Fruit fly (Drosophila melanogaster) whole organism, embryonic: ENCODE measurements around the gene Cdc7.

Experiments used
- Abd-B ChIP-seq: fragments of 200-800 bp; sonication (Bioruptor generic); optimal IDR thresholded peaks from 2 replicates; lab custom pipeline; 2018; ENCODE audit warnings: missing biosample characterization, mild to moderate bottlenecking, missing genetic modification characterization, moderate library complexity
- Ada2b ChIP-seq: fragments of 200-800 bp; sonication (Bioruptor generic); IDR thresholded peaks from 2 replicates; pipeline ENCODE4 v1.3.6; 2022; ENCODE audit warnings: missing biosample characterization, missing genetic modification characterization
- Atf3 ChIP-seq: fragments of 200-800 bp; sonication (Bioruptor generic); optimal IDR thresholded peaks from 3 replicates; lab custom pipeline; 2016; ENCODE audit warnings: missing biosample characterization, missing genetic modification characterization
- Bteb2 ChIP-seq: fragments of 200-800 bp; sonication (Bioruptor generic); optimal IDR thresholded peaks from 2 replicates; lab custom pipeline; 2016; ENCODE audit warnings: missing biosample characterization, missing genetic modification characterization
- CG10267 ChIP-seq: fragments of 200-800 bp; sonication (Bioruptor generic); optimal IDR thresholded peaks from 2 replicates; lab custom pipeline; 2018; ENCODE audit warnings: missing biosample characterization, mild to moderate bottlenecking, missing genetic modification characterization, moderate library complexity
- CG12104 ChIP-seq: fragments of 200-800 bp; sonication (Bioruptor generic); optimal IDR thresholded peaks from 3 replicates; lab custom pipeline; 2016; ENCODE audit warnings: missing biosample characterization, missing genetic modification characterization
- CG14014 ChIP-seq: fragments of 200-800 bp; sonication (Bioruptor generic); IDR thresholded peaks from 2 replicates; pipeline ENCODE4 v1.3.6; 2022; ENCODE audit warnings: missing biosample characterization, missing genetic modification characterization
- CG1529 ChIP-seq: fragments of 200-800 bp; sonication (Bioruptor generic); optimal IDR thresholded peaks from 3 replicates; lab custom pipeline; 2018; ENCODE audit warnings: missing biosample characterization, missing genetic modification characterization
- CG15601 ChIP-seq: fragments of 200-800 bp; sonication (Bioruptor generic); optimal IDR thresholded peaks from 3 replicates; lab custom pipeline; 2019; ENCODE audit warnings: missing biosample characterization, mild to moderate bottlenecking, missing genetic modification characterization, moderate library complexity
- CG1647 ChIP-seq: fragments of 200-800 bp; sonication (Bioruptor generic); optimal IDR thresholded peaks from 3 replicates; lab custom pipeline; 2016; ENCODE audit warnings: missing biosample characterization, missing genetic modification characterization
- CG16863 ChIP-seq: fragments of 200-800 bp; sonication (Bioruptor generic); optimal IDR thresholded peaks from 3 replicates; lab custom pipeline; 2016; ENCODE audit warnings: missing biosample characterization, missing genetic modification characterization
- CG2875 ChIP-seq: fragments of 200-800 bp; sonication (Bioruptor generic); optimal IDR thresholded peaks from 2 replicates; lab custom pipeline; 2017; ENCODE audit warnings: missing biosample characterization, mild to moderate bottlenecking, missing genetic modification characterization, missing genetic modification reagents
- CG30403 ChIP-seq: fragments of 200-800 bp; sonication (Bioruptor generic); optimal IDR thresholded peaks from 3 replicates; lab custom pipeline; 2016; ENCODE audit warnings: missing biosample characterization, missing genetic modification characterization
- CG3281 ChIP-seq: fragments of 200-800 bp; sonication (Bioruptor generic); optimal IDR thresholded peaks from 3 replicates; lab custom pipeline; 2017; ENCODE audit warnings: missing biosample characterization, mild to moderate bottlenecking, missing genetic modification characterization
- CG34224 ChIP-seq: fragments of 200-800 bp; sonication (Bioruptor generic); IDR thresholded peaks from 3 replicates; pipeline ENCODE4 v1.3.6; 2022; ENCODE audit warnings: missing biosample characterization, missing genetic modification characterization; ENCODE audit not compliant: partially characterized antibody
- CG43689 ChIP-seq: fragments of 200-800 bp; sonication (Bioruptor generic); IDR thresholded peaks from 2 replicates; pipeline ENCODE4 v1.3.6; 2022; ENCODE audit warnings: missing biosample characterization, missing genetic modification characterization
- CG4404 ChIP-seq: fragments of 200-800 bp; sonication (Bioruptor generic); IDR thresholded peaks from 2 replicates; pipeline ENCODE4 v1.3.6; 2022; ENCODE audit warnings: missing biosample characterization, missing genetic modification characterization
- CG6813 ChIP-seq: fragments of 200-800 bp; sonication (Bioruptor generic); optimal IDR thresholded peaks from 2 replicates; lab custom pipeline; 2017; ENCODE audit warnings: missing biosample characterization, missing genetic modification characterization, mild to moderate bottlenecking, moderate library complexity, missing genetic modification reagents
- CG7372 ChIP-seq: fragments of 200-800 bp; sonication (Bioruptor generic); IDR thresholded peaks from 2 replicates; pipeline ENCODE4 v1.3.6; 2022; ENCODE audit warnings: missing biosample characterization, missing genetic modification characterization
- CG7928 ChIP-seq: fragments of 200-800 bp; sonication (Bioruptor generic); optimal IDR thresholded peaks from 2 replicates; lab custom pipeline; 2017; ENCODE audit warnings: missing biosample characterization, mild to moderate bottlenecking, missing genetic modification characterization
- CG8290 ChIP-seq, 3 experiments: fragments of 200-800 bp; sonication (Bioruptor generic); optimal IDR thresholded peaks; 2 replicates each; lab custom pipeline; 2016 to 2019; ENCODE audit warnings: missing biosample characterization in 3 of 3, missing genetic modification characterization in 3 of 3, mild to moderate bottlenecking in 2 of 3, moderate library complexity in 1 of 3
- CG8944 ChIP-seq: fragments of 200-800 bp; sonication (Bioruptor generic); optimal IDR thresholded peaks from 3 replicates; lab custom pipeline; 2016; ENCODE audit warnings: missing biosample characterization, missing genetic modification characterization
- CG9437 ChIP-seq: fragments of 200-800 bp; sonication (Bioruptor generic); optimal IDR thresholded peaks from 2 replicates; lab custom pipeline; 2018; ENCODE audit warnings: missing biosample characterization, mild to moderate bottlenecking, missing genetic modification characterization
- CG9817 ChIP-seq: fragments of 200-800 bp; sonication (Bioruptor generic); optimal IDR thresholded peaks from 2 replicates; lab custom pipeline; 2018; ENCODE audit warnings: missing biosample characterization, mild to moderate bottlenecking, missing genetic modification characterization, moderate library complexity
- CHES-1-like ChIP-seq: fragments of 200-800 bp; sonication (Bioruptor generic); optimal IDR thresholded peaks from 2 replicates; lab custom pipeline; 2016; ENCODE audit warnings: missing biosample characterization, missing genetic modification characterization
- Dip3 ChIP-seq: fragments of 200-800 bp; sonication (Bioruptor generic); optimal IDR thresholded peaks from 3 replicates; lab custom pipeline; 2016; ENCODE audit warnings: missing biosample characterization, missing genetic modification characterization
- E2f1 ChIP-seq: fragments of 200-800 bp; sonication (Bioruptor generic); IDR thresholded peaks from 2 replicates; pipeline ENCODE4 v1.3.6; 2022; ENCODE audit warnings: missing biosample characterization, missing genetic modification characterization
- Eip74EF ChIP-seq, 2 experiments: fragments of 200-800 bp in 1 of 2; fragments of >200 bp in 1 of 2; sonication (Bioruptor generic) in 1 of 2; optimal IDR thresholded peaks; 2 replicates each; lab custom pipeline; 2017 to 2019; ENCODE audit warnings: missing biosample characterization in 2 of 2, missing genetic modification characterization in 2 of 2, mild to moderate bottlenecking in 1 of 2, moderate library complexity in 1 of 2
- Gsc ChIP-seq: fragments of 200-800 bp; sonication (Bioruptor generic); IDR thresholded peaks from 2 replicates; pipeline ENCODE4 v1.3.6; 2022; ENCODE audit warnings: missing biosample characterization, missing genetic modification characterization
- H2.0 ChIP-seq: fragments of 200-800 bp; sonication (Bioruptor generic); IDR thresholded peaks from 2 replicates; pipeline ENCODE4 v1.3.6; 2022; ENCODE audit warnings: missing biosample characterization, missing genetic modification characterization
- MBD-R2 ChIP-seq: fragments of 200-800 bp; sonication (Bioruptor generic); IDR thresholded peaks from 2 replicates; pipeline ENCODE4 v1.3.6; 2022; ENCODE audit warnings: missing biosample characterization, missing genetic modification characterization
- Nf-YC ChIP-seq: fragments of 200-800 bp; optimal IDR thresholded peaks from 3 replicates; lab custom pipeline; 2019; ENCODE audit warnings: missing biosample characterization, mild to moderate bottlenecking, missing genetic modification characterization, moderate library complexity
- PHDP ChIP-seq: fragments of 200-800 bp; sonication (Bioruptor generic); optimal IDR thresholded peaks from 3 replicates; lab custom pipeline; 2018; ENCODE audit warnings: missing biosample characterization, mild to moderate bottlenecking, missing genetic modification characterization, moderate library complexity
- Xrp1 ChIP-seq: fragments of 200-800 bp; sonication (Bioruptor generic); IDR thresholded peaks from 2 replicates; pipeline ENCODE4 v1.3.6; 2022; ENCODE audit warnings: missing biosample characterization, missing genetic modification characterization
- ap ChIP-seq: fragments of 200-800 bp; sonication (Bioruptor generic); IDR thresholded peaks from 2 replicates; pipeline ENCODE4 v1.3.6; 2022; ENCODE audit warnings: missing biosample characterization, missing genetic modification characterization
- chn ChIP-seq: fragments of 200-800 bp; sonication (Bioruptor generic); optimal IDR thresholded peaks from 2 replicates; lab custom pipeline; 2016; ENCODE audit warnings: missing biosample characterization, missing genetic modification characterization
- dm ChIP-seq: fragments of 200-800 bp; sonication (Bioruptor generic); optimal IDR thresholded peaks from 3 replicates; lab custom pipeline; 2016; ENCODE audit warnings: missing biosample characterization, missing genetic modification characterization
- dpn ChIP-seq, 2 experiments: fragments of 200-800 bp; sonication (Bioruptor generic); optimal IDR thresholded peaks; 3 replicates each; lab custom pipeline; 2016; ENCODE audit warnings: missing biosample characterization in 2 of 2, missing genetic modification characterization in 2 of 2
- emc ChIP-seq: fragments of 200-800 bp; sonication (Bioruptor generic); optimal IDR thresholded peaks from 2 replicates; lab custom pipeline; 2016; ENCODE audit warnings: missing biosample characterization, missing genetic modification characterization
- fd96Cb ChIP-seq: fragments of 200-800 bp; sonication (Bioruptor generic); optimal IDR thresholded peaks from 2 replicates; lab custom pipeline; 2018; ENCODE audit warnings: missing biosample characterization, mild to moderate bottlenecking, missing genetic modification characterization, moderate library complexity
- gce ChIP-seq: fragments of 200-800 bp; sonication (Bioruptor generic); IDR thresholded peaks from 3 replicates; pipeline ENCODE4 v1.3.6; 2022; ENCODE audit warnings: missing biosample characterization, missing genetic modification characterization
- h ChIP-seq: fragments of >200 bp; optimal IDR thresholded peaks from 2 replicates; lab custom pipeline; 2017
- her ChIP-seq: fragments of 200-800 bp; sonication (Bioruptor generic); optimal IDR thresholded peaks from 2 replicates; lab custom pipeline; 2016; ENCODE audit warnings: missing biosample characterization, missing genetic modification characterization
- hkb ChIP-seq, 2 experiments: fragments of 200-800 bp in 1 of 2; fragments of >200 bp in 1 of 2; sonication (Bioruptor generic) in 1 of 2; IDR thresholded peaks in 1 of 2; optimal IDR thresholded peaks in 1 of 2; 2 replicates each; pipeline versions ENCODE4 v1.3.6 to Lab custom; 2017 to 2022; ENCODE audit warnings: missing biosample characterization in 1 of 2, missing genetic modification characterization in 1 of 2
- onecut ChIP-seq: fragments of 200-800 bp; sonication (Bioruptor generic); IDR thresholded peaks from 2 replicates; pipeline ENCODE4 v1.3.6; 2022; ENCODE audit warnings: missing biosample characterization, missing genetic modification characterization
- otp ChIP-seq: fragments of 200-800 bp; sonication (Bioruptor generic); IDR thresholded peaks from 3 replicates; pipeline ENCODE4, ENCODE4 v1.3.6; 2022; ENCODE audit warnings: missing biosample characterization, missing genetic modification characterization
- slbo ChIP-seq: fragments of 200-800 bp; sonication (Bioruptor generic); IDR thresholded peaks from 2 replicates; pipeline ENCODE4 v1.3.6; 2022; ENCODE audit warnings: missing biosample characterization, missing genetic modification characterization
- sob ChIP-seq: fragments of 200-800 bp; sonication (Bioruptor generic); IDR thresholded peaks from 2 replicates; pipeline ENCODE4 v1.3.6; 2022; ENCODE audit warnings: missing biosample characterization, missing genetic modification characterization
- tin ChIP-seq: fragments of 200-800 bp; sonication (Bioruptor generic); optimal IDR thresholded peaks from 3 replicates; lab custom pipeline; 2016; ENCODE audit warnings: missing biosample characterization, missing genetic modification characterization

Cdc7 gene

dm6 chrX:6662876-6663551 is 8.7 kb downstream of the Cdc7 start (continued):
- peak; percentile 23 for TF ChIP-seq PHDP (tag; lab: Kevin White, UChicago)
- TF ChIP-seq emc (GFP tag; lab: Kevin White, UChicago): no peak
- no peak for TF ChIP-seq CG43689 (GFP tag; lab: Robert Waterston, UW)
- TF ChIP-seq CG7372 (GFP tag; lab: Robert Waterston, UW): 0 out of 2 replicates have a peak, but pooled peaks have one; percentile 27
- TF ChIP-seq h (lab: Kevin White, UChicago): no peak
- peak; percentile 4 for TF ChIP-seq CG9437 (GFP tag; lab: Kevin White, UChicago)
- 0 out of 2 replicates have a peak, but pooled peaks have one; percentile 40 for TF ChIP-seq E2f1 (GFP tag; lab: Robert Waterston, UW)
- peak; percentile 52; the same call in 1 of the 3 replicates for TF ChIP-seq otp (GFP tag; lab: Robert Waterston, UW)
- TF ChIP-seq CG9817 (tag; lab: Kevin White, UChicago): peak; percentile 19
- TF ChIP-seq CG3281 (GFP tag; lab: Kevin White, UChicago): peak; percentile 19
- peak; percentile 37 for TF ChIP-seq CG8944 (GFP tag; lab: Kevin White, UChicago)
- TF ChIP-seq Nf-YC (tag; lab: Kevin White, UChicago): peak; percentile 20
- peak; percentile 21 for TF ChIP-seq onecut (GFP tag; lab: Robert Waterston, UW)
- TF ChIP-seq gce (GFP tag; lab: Robert Waterston, UW): peak; percentile 58; the same call in 2 of the 3 replicates
- TF ChIP-seq H2.0: peak; percentile 49; the same call in 1 of the 2 replicates
- TF ChIP-seq CG1647 (GFP tag; lab: Kevin White, UChicago): no peak
- TF ChIP-seq Ada2b (GFP tag; lab: Robert Waterston, UW): peak; percentile 49; the same call in 1 of the 2 replicates
- TF ChIP-seq Dip3: peak; percentile 5
- peak; percentile 2 for TF ChIP-seq CG10267 (tag; lab: Kevin White, UChicago)
- 0 out of 2 replicates have a peak, but pooled peaks have one; percentile 34 for TF ChIP-seq sob (GFP tag; lab: Robert Waterston, UW)
- TF ChIP-seq Gsc (GFP tag; lab: Robert Waterston, UW): no peak
- TF ChIP-seq fd96Cb (tag; lab: Kevin White, UChicago): no peak
- peak; percentile 46; the same call in 1 of the 2 replicates for TF ChIP-seq Xrp1
- TF ChIP-seq CG12104 (GFP tag; lab: Kevin White, UChicago): no peak
- peak; percentile 9 for TF ChIP-seq Atf3 (GFP tag; lab: Kevin White, UChicago)
- TF ChIP-seq CG1529: no peak
- TF ChIP-seq her (GFP tag; lab: Kevin White, UChicago): peak; percentile 51
- TF ChIP-seq Bteb2 (GFP tag; lab: Kevin White, UChicago): peak; percentile 38
- peak; percentile 49 for TF ChIP-seq CG16863
- TF ChIP-seq dm (GFP tag; lab: Kevin White, UChicago): peak; percentile 18
- TF ChIP-seq CG14014 (GFP tag; lab: Robert Waterston, UW): peak; percentile 56; the same call in 1 of the 2 replicates
- no peak for TF ChIP-seq CG2875 (GFP tag; lab: Kevin White, UChicago)
- no peak for TF ChIP-seq MBD-R2
- TF ChIP-seq CG34224: no peak
- peak; percentile 65 for TF ChIP-seq slbo (GFP tag; lab: Robert Waterston, UW)
- no peak for TF ChIP-seq CG8290 (GFP tag; optimal IDR thresholded peaks at IDR 0.05; lab: Kevin White, UChicago)
- peak in 1 of 2 experiments; percentile 46 for TF ChIP-seq CG8290 (tag; optimal IDR thresholded peaks at IDR 0.05; lab: Kevin White, UChicago)
- peak; percentile 42 for TF ChIP-seq CHES-1-like (GFP tag; lab: Kevin White, UChicago)
- TF ChIP-seq chn: peak; percentile 12
- peak; percentile 11 for TF ChIP-seq tin (GFP tag; lab: Kevin White, UChicago)
- TF ChIP-seq hkb (optimal IDR thresholded peaks at IDR 0.05; lab: Kevin White, UChicago): no peak
- TF ChIP-seq hkb (GFP tag; IDR thresholded peaks at IDR 0.05; lab: Robert Waterston, UW): peak; percentile 52
- TF ChIP-seq Abd-B (GFP tag; lab: Kevin White, UChicago): peak; percentile 18
- TF ChIP-seq dpn (GFP tag; optimal IDR thresholded peaks at IDR 0.05; lab: Kevin White, UChicago): peak; percentile 30 to 58
- TF ChIP-seq CG4404 (GFP tag; lab: Robert Waterston, UW): 0 out of 2 replicates have a peak, but pooled peaks have one; percentile 19
- TF ChIP-seq CG6813: no peak
- TF ChIP-seq CG7928 (GFP tag; lab: Kevin White, UChicago): no peak
- peak in 1 of 2 experiments; percentile 25 for TF ChIP-seq Eip74EF (GFP tag; optimal IDR thresholded peaks at IDR 0.05; lab: Kevin White, UChicago)
- TF ChIP-seq ap: 0 out of 2 replicates have a peak, but pooled peaks have one; percentile 27
- peak; percentile 28 for TF ChIP-seq CG30403 (GFP tag; lab: Kevin White, UChicago)
- TF ChIP-seq CG15601 (tag; lab: Kevin White, UChicago): peak; percentile 5
